Fruit fly (Drosophila melanogaster) whole organism: Measurements from ENCODE around the gene CecA2.

Experiments used
- CG8478 ChIP-seq: fragments of >200 bp; optimal IDR thresholded peaks from 2 replicates; lab custom pipeline; 2018; ENCODE audit warnings: inconsistent platforms
- Dll ChIP-seq: fragments of >200 bp; optimal IDR thresholded peaks from 2 replicates; lab custom pipeline; 2017
- EcR ChIP-seq, 2 experiments: fragments of >200 bp; optimal IDR thresholded peaks; 2 replicates each; lab custom pipeline; 2017; ENCODE audit warnings: missing biosample characterization in 2 of 2, missing genetic modification characterization in 2 of 2, missing genetic modification reagents in 2 of 2
- pan ChIP-seq: fragments of >200 bp; optimal IDR thresholded peaks from 2 replicates; lab custom pipeline; 2017

DNA sequence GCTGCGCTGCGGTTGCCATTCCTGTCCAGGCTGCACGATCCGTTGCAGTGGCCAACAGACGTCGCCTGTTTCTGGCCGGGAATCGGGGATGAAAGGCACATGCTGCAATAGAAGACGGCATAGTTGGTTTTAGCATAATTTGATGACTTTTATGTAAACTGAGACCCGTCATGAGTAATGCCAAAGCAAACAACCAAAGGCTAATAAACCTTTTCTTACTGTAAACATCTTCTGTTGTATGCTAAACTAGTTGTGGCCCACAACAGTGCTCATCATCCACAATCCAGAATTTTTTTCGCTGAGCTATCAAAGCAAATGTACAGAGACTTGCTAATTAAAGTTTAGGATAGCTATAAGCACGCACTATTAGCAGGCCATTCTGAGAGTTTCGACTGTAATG lies 13.2 kb upstream of the CecA2 start:
- TF ChIP-seq pan (lab: Kevin White, UChicago) (no peak), Dll (lab: Kevin White, UChicago) (no peak), EcR (GFP tag; optimal IDR thresholded peaks at IDR 0.05; lab: Kevin White, UChicago) (no peak), CG8478 (no peak)
